Worm (Caenorhabditis elegans): ENCODE measurements around the gene M05D6.1.

The M05D6.1 gene

DNA sequence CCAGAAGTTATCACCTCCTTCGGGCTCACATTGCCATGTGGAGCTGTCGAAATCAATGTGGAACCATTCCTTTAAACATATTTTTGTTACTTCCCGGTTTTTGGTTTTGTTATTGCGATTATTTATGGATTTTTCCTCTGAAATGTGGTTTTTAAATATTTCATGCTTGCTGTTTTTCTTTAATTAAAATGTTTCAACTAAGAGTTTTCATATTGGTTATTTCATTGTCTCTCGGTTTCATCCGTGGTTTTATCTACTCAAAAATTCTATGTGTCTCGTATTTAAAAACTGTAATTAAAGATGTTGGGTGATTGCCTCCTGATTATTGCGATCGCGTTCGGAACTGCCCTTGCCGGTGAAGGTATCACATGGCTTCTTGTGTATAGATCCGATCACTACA, 8.3 kb downstream of the M05D6.1 start, which contains the start of gene F22B5.10:
TSS of gene F22B5.10 (plus strand) at position 301 of the 400 bp plus-strand sequence.
- TF ChIP-seq ama-1 (optimal IDR thresholded peaks at IDR 0.05) (peak; percentile 8), unc-39 (tag; optimal IDR thresholded peaks at IDR 0.05) (no peak)

DNA sequence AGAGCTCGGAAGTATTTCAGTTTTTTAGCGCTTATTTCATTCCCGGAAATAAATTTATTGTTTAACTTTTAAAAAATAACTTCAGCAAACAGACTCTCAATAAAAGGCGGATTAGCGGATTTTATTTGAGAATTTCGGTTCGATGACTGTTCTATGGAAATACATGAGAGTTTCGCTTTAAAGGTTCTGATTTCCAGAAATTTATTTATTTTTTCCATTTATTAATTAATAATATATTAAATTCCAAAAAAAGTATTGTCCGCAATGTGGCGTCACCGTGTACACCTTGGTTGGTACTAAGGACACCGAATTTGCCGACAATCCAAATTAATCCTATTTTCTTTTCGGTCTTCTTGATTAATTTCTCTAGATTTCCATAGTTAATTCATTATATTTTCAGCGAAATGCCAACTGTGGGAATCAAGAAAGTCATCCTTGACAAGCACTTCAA, 10.7 kb downstream of the M05D6.1 start, which contains the start of gene fars-3:
TSS of gene fars-3 (plus strand) at position 401 of the 451 bp plus-strand sequence.
- TF ChIP-seq nhr-25 (tag; optimal IDR thresholded peaks at IDR 0.05) (no peak), lsy-12 (tag; optimal IDR thresholded peaks at IDR 0.05) (no peak), nhr-43 (tag; optimal IDR thresholded peaks at IDR 0.05; ENCODE audit: poor library complexity, severe bottlenecking) (peak; percentile 6), elt-2 (tag; optimal IDR thresholded peaks at IDR 0.05) (peak; percentile 22), nhr-23 (tag; optimal IDR thresholded peaks at IDR 0.05) (peak; percentile 52), ama-1 (optimal IDR thresholded peaks at IDR 0.05) (no peak), ceh-82 (tag; optimal IDR thresholded peaks at IDR 0.05) (no peak), mdl-1 (tag; optimal IDR thresholded peaks at IDR 0.05) (no peak), nhr-11 (tag; optimal IDR thresholded peaks at IDR 0.05) (no peak), lin-15B (tag; optimal IDR thresholded peaks at IDR 0.05) (peak; percentile 8), ceh-16 (tag; optimal IDR thresholded peaks at IDR 0.05) (no peak), pha-4 (tag; optimal IDR thresholded peaks at IDR 0.05) (peak; percentile 56)

DNA sequence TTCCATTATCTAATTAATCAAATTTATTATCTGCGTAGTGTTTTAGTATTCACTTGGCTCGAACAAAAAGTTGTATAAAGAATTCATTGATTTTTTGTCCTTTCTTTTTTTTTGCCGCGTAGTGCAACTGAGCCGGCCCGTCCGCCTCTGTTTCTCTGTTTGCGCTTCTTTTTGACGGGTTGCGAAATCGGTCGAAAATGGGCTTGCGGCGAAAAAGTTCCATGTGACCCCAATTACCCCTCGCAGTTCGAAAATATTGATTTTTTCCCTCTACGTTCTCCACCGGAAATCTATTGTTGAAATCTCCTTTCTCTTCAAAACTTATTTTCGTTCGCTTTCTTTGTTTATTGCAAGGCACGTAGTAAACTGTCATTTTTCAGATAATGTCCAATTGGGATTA, 17.8 kb downstream of the M05D6.1 start, which contains the start of gene zyg-9:
TSS of gene zyg-9 (plus strand) at position 381 of the 400 bp plus-strand sequence.
- no peak for TF ChIP-seq ZK546.5 (tag; optimal IDR thresholded peaks at IDR 0.05)
- TF ChIP-seq ceh-28 (tag; optimal IDR thresholded peaks at IDR 0.05): peak; percentile 32
- TF ChIP-seq nfya-1 (tag; optimal IDR thresholded peaks at IDR 0.05; ENCODE audit: insufficient read depth): peak; percentile 39
- peak; percentile 20 for TF ChIP-seq pha-4 (tag; optimal IDR thresholded peaks at IDR 0.05)
- peak; percentile 34 for TF ChIP-seq lin-15B (tag; optimal IDR thresholded peaks at IDR 0.05)
- TF ChIP-seq lin-39 (tag; optimal IDR thresholded peaks at IDR 0.05): peak; percentile 54
- peak; percentile 14 for TF ChIP-seq nhr-23 (tag; optimal IDR thresholded peaks at IDR 0.05)
- TF ChIP-seq elt-1 (tag; optimal IDR thresholded peaks at IDR 0.05): no peak
- TF ChIP-seq hmg-11 (tag; optimal IDR thresholded peaks at IDR 0.05): peak; percentile 33
- no peak for TF ChIP-seq ztf-4 (tag; optimal IDR thresholded peaks at IDR 0.05)

DNA sequence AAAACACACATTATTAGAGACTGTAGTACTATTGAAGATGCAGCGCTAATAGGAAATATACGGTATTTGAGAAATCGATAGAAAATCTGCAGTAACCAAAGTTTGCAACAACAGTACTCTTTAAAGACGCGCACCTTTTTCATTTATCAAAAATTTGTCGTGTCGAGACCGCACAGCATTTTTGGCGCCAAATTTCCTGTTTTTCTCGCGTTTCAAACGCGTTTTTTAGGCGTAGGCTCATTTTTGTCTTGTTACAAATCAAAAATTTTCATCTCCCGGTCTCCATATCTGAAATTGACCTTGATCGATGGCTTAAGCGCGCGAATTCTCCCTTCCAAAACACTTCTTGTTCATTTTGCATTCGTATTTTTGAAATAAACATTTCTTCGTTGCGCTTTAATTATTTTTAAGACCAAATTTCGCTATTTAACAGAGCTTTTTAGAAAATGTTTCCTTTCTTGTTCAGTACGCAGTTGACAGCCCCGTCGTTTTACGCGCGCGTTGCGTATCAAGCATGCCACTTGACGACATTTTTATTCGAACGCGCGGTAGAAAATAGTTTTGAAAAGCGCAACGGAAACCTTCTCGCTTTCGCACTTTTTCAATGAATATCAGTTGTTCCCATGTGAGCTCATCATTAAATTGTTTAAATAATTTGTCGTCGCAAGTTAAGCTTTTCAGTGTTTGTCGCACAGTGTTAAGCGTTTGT, 18.4 kb downstream of the M05D6.1 start:
- TF ChIP-seq elt-1 (tag; optimal IDR thresholded peaks at IDR 0.05): no peak
- no peak for TF ChIP-seq ceh-82 (tag; optimal IDR thresholded peaks at IDR 0.05)
- no peak for TF ChIP-seq pqm-1 (tag; optimal IDR thresholded peaks at IDR 0.05)
- no peak for TF ChIP-seq pha-4 (tag; optimal IDR thresholded peaks at IDR 0.05)
- no peak for TF ChIP-seq fkh-10 (GFP tag; optimal IDR thresholded peaks at IDR 0.05)
- no peak for TF ChIP-seq fkh-2 (tag; optimal IDR thresholded peaks at IDR 0.05)
- TF ChIP-seq nhr-12 (tag; optimal IDR thresholded peaks at IDR 0.05): no peak
- TF ChIP-seq daf-12 (tag; optimal IDR thresholded peaks at IDR 0.05): no peak

DNA sequence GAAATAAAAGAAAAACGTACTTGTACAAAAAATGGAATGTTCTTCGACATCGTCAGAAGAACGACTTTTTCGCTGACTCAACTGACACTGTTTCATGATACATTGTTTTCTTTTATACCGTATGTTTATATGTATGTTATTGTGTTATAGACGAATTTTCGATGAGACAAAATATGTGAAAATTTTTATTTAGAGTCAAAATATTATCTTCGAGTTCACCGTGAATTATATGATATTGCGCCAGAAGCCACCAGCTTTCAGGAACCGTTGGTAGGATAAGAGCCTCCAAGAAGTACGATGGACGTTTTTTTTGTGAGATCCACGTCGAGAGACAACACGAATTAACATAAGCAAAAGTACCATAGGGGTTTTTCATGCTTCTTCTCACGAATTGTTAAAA, 19.1 kb downstream of the M05D6.1 start, which contains the start of gene F22B5.6:
TSS of gene F22B5.6 (minus strand) at position 101 of the 400 bp plus-strand sequence.
- TF ChIP-seq sea-2 (GFP tag; optimal IDR thresholded peaks at IDR 0.05) (no peak), nhr-43 (tag; optimal IDR thresholded peaks at IDR 0.05; ENCODE audit: poor library complexity, severe bottlenecking) (no peak), daf-12 (tag; optimal IDR thresholded peaks at IDR 0.05) (no peak), pha-4 (tag; optimal IDR thresholded peaks at IDR 0.05) (no peak), mml-1 (tag; optimal IDR thresholded peaks at IDR 0.05) (no peak), ztf-4 (tag; optimal IDR thresholded peaks at IDR 0.05) (no peak), jun-1 (tag; optimal IDR thresholded peaks at IDR 0.05) (no peak), egl-5 (tag; optimal IDR thresholded peaks at IDR 0.05) (no peak), elt-2 (tag; optimal IDR thresholded peaks at IDR 0.05) (no peak), fkh-2 (tag; optimal IDR thresholded peaks at IDR 0.05) (no peak), elt-1 (tag; optimal IDR thresholded peaks at IDR 0.05) (no peak)

DNA sequence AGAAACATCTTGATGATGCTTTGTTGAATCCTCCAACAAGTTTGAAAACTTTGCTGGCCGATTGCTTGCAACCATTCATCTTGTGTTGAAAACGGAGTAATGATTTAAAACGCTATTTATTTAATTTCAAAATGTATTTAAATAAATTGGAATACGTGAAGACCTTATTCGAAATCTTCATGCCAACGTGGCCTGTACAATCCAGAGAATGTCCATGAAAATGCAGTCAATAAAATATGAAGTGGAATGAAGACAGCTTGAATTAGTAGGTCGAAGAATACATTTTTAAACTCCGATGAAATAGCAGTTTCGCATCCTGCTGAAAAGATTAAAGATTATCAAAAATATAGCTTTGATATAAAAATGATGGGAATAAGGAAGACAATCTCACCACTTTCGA, 20.7 kb downstream of the M05D6.1 start, which contains the start of gene F22B5.5:
TSS of gene F22B5.5 (minus strand) at position 101 of the 400 bp plus-strand sequence.
- TF ChIP-seq fkh-2 (tag; optimal IDR thresholded peaks at IDR 0.05) (no peak), pha-4 (tag; optimal IDR thresholded peaks at IDR 0.05) (no peak), mdl-1 (tag; optimal IDR thresholded peaks at IDR 0.05) (no peak), lin-15B (tag; optimal IDR thresholded peaks at IDR 0.05) (no peak), nhr-237 (tag; optimal IDR thresholded peaks at IDR 0.05) (no peak), nhr-12 (tag; optimal IDR thresholded peaks at IDR 0.05) (no peak)

Data from whole organism, L3 larva.